Worm (Caenorhabditis elegans) whole organism, L4 larva: ENCODE results near the gene oac-2.

Experiments used
- F49E8.2 ChIP-seq: sonication (generic microtip); optimal IDR thresholded peaks from 2 replicates; lab custom pipeline; 2016; ENCODE audit warnings: missing compliant biosample characterization, mild to moderate bottlenecking, missing genetic modification characterization, borderline replicate concordance
- dmd-8 ChIP-seq: fragments of 200-800 bp; sonication (Bioruptor generic); IDR thresholded peaks from 2 replicates; pipeline ENCODE4 v1.3.6; 2022; ENCODE audit warnings: missing genetic modification characterization, missing compliant biosample characterization
- dpl-1 ChIP-seq: fragments of 150-350 bp; optimal IDR thresholded peaks from 2 replicates; lab custom pipeline; 2014; ENCODE audit warnings: missing biosample characterization, missing genetic modification reagents, missing genetic modification characterization
- nhr-6 ChIP-seq: fragments of 150-350 bp; optimal IDR thresholded peaks from 2 replicates; lab custom pipeline; 2014; ENCODE audit warnings: missing biosample characterization, missing genetic modification characterization
- unc-130 ChIP-seq: sonication (generic microtip); optimal IDR thresholded peaks from 2 replicates; lab custom pipeline; 2016; ENCODE audit warnings: missing genetic modification reagents, missing genetic modification characterization, missing compliant biosample characterization
- zag-1 ChIP-seq: fragments of 150-350 bp; optimal IDR thresholded peaks from 2 replicates; lab custom pipeline; 2014; ENCODE audit warnings: missing biosample characterization, missing genetic modification characterization

DNA sequence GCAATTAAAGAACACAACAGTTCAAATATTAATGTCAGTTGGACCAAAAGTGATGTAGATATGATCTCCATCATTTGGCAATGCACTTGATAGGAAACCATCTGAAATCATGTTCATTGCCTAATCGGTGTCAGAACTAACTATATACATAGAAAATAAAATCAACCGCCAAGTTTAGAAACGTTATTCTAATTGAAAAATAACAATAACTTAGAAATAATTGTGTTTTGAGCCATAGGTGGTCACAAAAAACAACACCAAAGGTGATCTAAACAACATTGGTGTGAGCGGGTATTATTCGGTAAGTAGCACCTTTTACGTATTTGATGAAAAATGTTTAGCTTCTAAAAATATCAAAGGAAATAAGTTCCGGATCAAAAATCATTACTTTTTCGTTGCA is 50.6 kb downstream of the oac-2 start, which contains the start of gene srab-21:
- TF ChIP-seq zag-1 = no peak
- no peak for TF ChIP-seq F49E8.2 (tag; lab: Kevin White, UChicago)
- no peak for TF ChIP-seq dpl-1
- no peak for TF ChIP-seq dmd-8
- TF ChIP-seq unc-130 = no peak
- TF ChIP-seq nhr-6 (tag; lab: Kevin White, UChicago) = no peak
